Worm (Caenorhabditis elegans) whole organism, late embryonic: ENCODE measurements around the gene chil-16.

Experiments
- F13H6.1 ChIP-seq: sonication (generic microtip); optimal IDR thresholded peaks from 2 replicates; lab custom pipeline; 2016; ENCODE audit warnings: missing genetic modification characterization, missing compliant biosample characterization
- K02D7.2 ChIP-seq: sonication (generic microtip); optimal IDR thresholded peaks from 2 replicates; lab custom pipeline; 2017; ENCODE audit warnings: mild to moderate bottlenecking, missing genetic modification characterization, missing compliant biosample characterization
- K09A11.1 ChIP-seq: sonication (generic microtip); optimal IDR thresholded peaks from 2 replicates; lab custom pipeline; 2017; ENCODE audit warnings: antibody characterized with exemption, mild to moderate bottlenecking, missing genetic modification characterization, missing compliant biosample characterization; ENCODE audit not compliant: insufficient read depth
- T23F11.4 ChIP-seq: fragments of 200-800 bp; sonication (Bioruptor generic); optimal IDR thresholded peaks from 2 replicates; lab custom pipeline; 2018; ENCODE audit warnings: mild to moderate bottlenecking, missing genetic modification characterization, missing compliant biosample characterization
- ama-1 ChIP-seq: fragments of 150-350 bp; optimal IDR thresholded peaks from 2 replicates; lab custom pipeline; 2014
- ceh-14 ChIP-seq: sonication (generic microtip); optimal IDR thresholded peaks from 2 replicates; lab custom pipeline; 2016; ENCODE audit warnings: missing genotype, missing genetic modification characterization, missing compliant biosample characterization
- ceh-2 ChIP-seq: sonication (generic microtip); optimal IDR thresholded peaks from 2 replicates; lab custom pipeline; 2016; ENCODE audit warnings: missing genotype, missing genetic modification characterization, missing compliant biosample characterization
- ceh-22 ChIP-seq: sonication (generic microtip); optimal IDR thresholded peaks from 2 replicates; lab custom pipeline; 2017; ENCODE audit warnings: missing biosample characterization, missing genetic modification characterization
- ceh-24 ChIP-seq: sonication (generic microtip); optimal IDR thresholded peaks from 2 replicates; lab custom pipeline; 2016; ENCODE audit warnings: mild to moderate bottlenecking, missing genetic modification characterization, missing compliant biosample characterization
- ceh-31 ChIP-seq: sonication (generic microtip); optimal IDR thresholded peaks from 2 replicates; lab custom pipeline; 2016; ENCODE audit warnings: missing genetic modification characterization, missing compliant biosample characterization
- ceh-34 ChIP-seq: sonication (generic microtip); optimal IDR thresholded peaks from 2 replicates; lab custom pipeline; 2016; ENCODE audit warnings: mild to moderate bottlenecking, missing genetic modification characterization, missing compliant biosample characterization
- dve-1 ChIP-seq: sonication (generic microtip); optimal IDR thresholded peaks from 2 replicates; lab custom pipeline; 2017; ENCODE audit warnings: antibody characterized with exemption, mild to moderate bottlenecking, missing genetic modification characterization, missing compliant biosample characterization
- elt-2 ChIP-seq: sonication (generic microtip); optimal IDR thresholded peaks from 2 replicates; lab custom pipeline; 2016; ENCODE audit warnings: missing genetic modification reagents, missing genetic modification characterization, missing compliant biosample characterization
- elt-4 ChIP-seq: sonication (generic microtip); optimal IDR thresholded peaks from 2 replicates; lab custom pipeline; 2016; ENCODE audit warnings: missing genetic modification characterization, missing compliant biosample characterization
- eyg-1 ChIP-seq: sonication (generic microtip); optimal IDR thresholded peaks from 2 replicates; lab custom pipeline; 2016; ENCODE audit warnings: missing genotype, missing genetic modification characterization, missing compliant biosample characterization
- fkh-10 ChIP-seq: fragments of 150-350 bp; optimal IDR thresholded peaks from 2 replicates; lab custom pipeline; 2014; ENCODE audit warnings: missing biosample characterization, missing genetic modification reagents, missing genetic modification characterization
- fkh-6 ChIP-seq: sonication (generic microtip); optimal IDR thresholded peaks from 2 replicates; lab custom pipeline; 2016; ENCODE audit warnings: missing genetic modification characterization, missing compliant biosample characterization
- gmeb-2 ChIP-seq: sonication (generic microtip); optimal IDR thresholded peaks from 2 replicates; lab custom pipeline; 2016; ENCODE audit warnings: missing genetic modification characterization, inconsistent platforms, missing compliant biosample characterization
- hlh-13 ChIP-seq: fragments of 200-800 bp; sonication (Bioruptor generic); optimal IDR thresholded peaks from 2 replicates; lab custom pipeline; 2018; ENCODE audit warnings: mild to moderate bottlenecking, missing genetic modification characterization, missing compliant biosample characterization
- hlh-15 ChIP-seq: sonication (generic microtip); optimal IDR thresholded peaks from 2 replicates; lab custom pipeline; 2016; ENCODE audit warnings: missing genetic modification characterization, missing compliant biosample characterization
- hlh-30 ChIP-seq: sonication (generic microtip); optimal IDR thresholded peaks from 2 replicates; lab custom pipeline; 2017; ENCODE audit warnings: antibody characterized with exemption, missing genetic modification characterization, missing compliant biosample characterization; ENCODE audit not compliant: insufficient read depth
- hlh-8 ChIP-seq: sonication (generic microtip); optimal IDR thresholded peaks from 2 replicates; lab custom pipeline; 2016; ENCODE audit warnings: missing genotype, missing genetic modification characterization, missing compliant biosample characterization
- lin-11 ChIP-seq: fragments of 200-800 bp; sonication (Bioruptor generic); optimal IDR thresholded peaks from 2 replicates; lab custom pipeline; 2018; ENCODE audit warnings: mild to moderate bottlenecking, missing genetic modification characterization, missing compliant biosample characterization
- madf-2 ChIP-seq: sonication (generic microtip); optimal IDR thresholded peaks from 2 replicates; lab custom pipeline; 2017; ENCODE audit warnings: missing genetic modification characterization, missing compliant biosample characterization
- nfya-1 ChIP-seq: sonication (generic microtip); optimal IDR thresholded peaks from 2 replicates; lab custom pipeline; 2017; ENCODE audit warnings: missing genetic modification characterization, mild to moderate bottlenecking, missing compliant biosample characterization, antibody characterized with exemption, moderate library complexity
- nhr-11 ChIP-seq: fragments of 150-350 bp; optimal IDR thresholded peaks from 2 replicates; lab custom pipeline; 2014; ENCODE audit warnings: missing biosample characterization, missing genetic modification characterization
- odd-2 ChIP-seq: sonication (generic microtip); optimal IDR thresholded peaks from 2 replicates; lab custom pipeline; 2017; ENCODE audit warnings: antibody characterized with exemption, mild to moderate bottlenecking, missing genetic modification characterization, missing compliant biosample characterization
- pat-9 ChIP-seq: fragments of 200-800 bp; sonication (Bioruptor generic); optimal IDR thresholded peaks from 2 replicates; lab custom pipeline; 2018; ENCODE audit warnings: mild to moderate bottlenecking, missing genetic modification characterization, moderate library complexity, missing compliant biosample characterization
- pha-4 ChIP-seq: fragments of 150-350 bp; optimal IDR thresholded peaks from 2 replicates; lab custom pipeline; 2018; ENCODE audit warnings: missing biosample characterization, missing genetic modification reagents, missing genetic modification characterization
- pros-1 ChIP-seq: fragments of 150-350 bp; optimal IDR thresholded peaks from 2 replicates; lab custom pipeline; 2014; ENCODE audit warnings: missing biosample characterization, missing genetic modification reagents, missing genetic modification characterization
- ref-2 ChIP-seq: sonication (generic microtip); optimal IDR thresholded peaks from 2 replicates; lab custom pipeline; 2016; ENCODE audit warnings: missing genetic modification characterization, missing compliant biosample characterization
- rnt-1 ChIP-seq: sonication (generic microtip); optimal IDR thresholded peaks from 2 replicates; lab custom pipeline; 2016; ENCODE audit warnings: missing genetic modification characterization, missing compliant biosample characterization
- sox-2 ChIP-seq: fragments of 200-800 bp; sonication (Bioruptor generic); IDR thresholded peaks from 2 replicates; pipeline ENCODE4 v1.3.6; 2022; ENCODE audit warnings: missing genetic modification reagents, missing genetic modification characterization, missing compliant biosample characterization
- syd-9 ChIP-seq: sonication (generic microtip); optimal IDR thresholded peaks from 2 replicates; lab custom pipeline; 2016; ENCODE audit warnings: mild to moderate bottlenecking, missing genetic modification characterization, moderate library complexity, missing compliant biosample characterization
- tbx-2 ChIP-seq: sonication (generic microtip); optimal IDR thresholded peaks from 2 replicates; lab custom pipeline; 2016; ENCODE audit warnings: missing genetic modification characterization, missing compliant biosample characterization
- tbx-7 ChIP-seq: sonication (generic microtip); optimal IDR thresholded peaks from 2 replicates; lab custom pipeline; 2016; ENCODE audit warnings: missing genotype, missing genetic modification characterization, missing compliant biosample characterization
- ttx-3 ChIP-seq: sonication (generic microtip); optimal IDR thresholded peaks from 2 replicates; lab custom pipeline; 2016; ENCODE audit warnings: missing genetic modification reagents, missing genetic modification characterization, missing compliant biosample characterization
- unc-3 ChIP-seq, 2 experiments: fragments of 200-800 bp in 1 of 2; sonication (Bioruptor generic) in 1 of 2; sonication (generic microtip) in 1 of 2; conservative IDR thresholded peaks in 1 of 2; optimal IDR thresholded peaks in 1 of 2; 2 replicates each; pipeline versions ENCODE4 v1.3.6 to Lab custom; 2016 to 2022; ENCODE audit warnings: missing compliant biosample characterization in 2 of 2, missing genetic modification characterization in 2 of 2, missing genetic modification reagents in 1 of 2
- unc-42 ChIP-seq: sonication (generic microtip); optimal IDR thresholded peaks from 2 replicates; lab custom pipeline; 2016; ENCODE audit warnings: missing genotype, missing genetic modification characterization, missing compliant biosample characterization
- unc-55 ChIP-seq: sonication (generic microtip); optimal IDR thresholded peaks from 2 replicates; lab custom pipeline; 2017; ENCODE audit warnings: missing biosample characterization, missing genetic modification reagents, missing genetic modification characterization
- unc-86 ChIP-seq: sonication (generic microtip); optimal IDR thresholded peaks from 2 replicates; lab custom pipeline; 2016; ENCODE audit warnings: missing genetic modification characterization, missing compliant biosample characterization
- zip-5 ChIP-seq: sonication (generic microtip); optimal IDR thresholded peaks from 2 replicates; lab custom pipeline; 2016; ENCODE audit warnings: missing genetic modification characterization, missing compliant biosample characterization
- ztf-16 ChIP-seq: sonication (generic microtip); optimal IDR thresholded peaks from 2 replicates; lab custom pipeline; 2017; ENCODE audit warnings: missing genetic modification characterization, missing compliant biosample characterization

Gene chil-16

ce11 chrII:9441838-9442237 lies at the start of gene chil-16:
Gene chil-16 (minus strand): TSS chrII:9441938.
- TF ChIP-seq ceh-14 (tag; lab: Kevin White, UChicago) (no peak), tbx-7 (tag; lab: Kevin White, UChicago) (no peak), hlh-13 (no peak), ceh-34 (tag; lab: Kevin White, UChicago) (no peak), zip-5 (no peak), nhr-11 (tag; lab: Kevin White, UChicago) (no peak), syd-9 (no peak), lin-11 (tag; lab: Kevin White, UChicago) (no peak), K02D7.2 (no peak), hlh-30 (tag; lab: Kevin White, UChicago) (no peak), pat-9 (no peak), fkh-6 (tag; lab: Kevin White, UChicago) (no peak), pros-1 (no peak)

ce11 chrII:9491045-9491444 lies 49.3 kb upstream of the chil-16 start:
- TF ChIP-seq K09A11.1: no peak
- no peak for TF ChIP-seq ztf-16 (tag; lab: Kevin White, UChicago)
- peak; percentile 31 for TF ChIP-seq nfya-1 (tag; lab: Kevin White, UChicago)
- TF ChIP-seq ama-1 (lab: Kevin White, UChicago): no peak
- peak; percentile 36 for TF ChIP-seq ceh-2 (tag; lab: Kevin White, UChicago)
- TF ChIP-seq unc-55 (GFP tag; lab: Kevin White, UChicago): peak; percentile 51
- TF ChIP-seq elt-2 (tag; lab: Kevin White, UChicago): peak; percentile 48
- TF ChIP-seq ceh-22 (tag; lab: Kevin White, UChicago): peak; percentile 29
- TF ChIP-seq odd-2 (tag; lab: Kevin White, UChicago): no peak
- TF ChIP-seq dve-1 (tag; lab: Kevin White, UChicago): no peak
- no peak for TF ChIP-seq ttx-3 (tag; lab: Kevin White, UChicago)
- TF ChIP-seq eyg-1: no peak
- TF ChIP-seq rnt-1: peak; percentile 52
- peak; percentile 60 for TF ChIP-seq ref-2 (tag; lab: Kevin White, UChicago)
- no peak for TF ChIP-seq F13H6.1 (tag; lab: Kevin White, UChicago)
- TF ChIP-seq unc-3 (GFP tag; conservative IDR thresholded peaks at IDR 0.05; lab: Robert Waterston, UW): no peak
- no peak for TF ChIP-seq unc-3 (tag; optimal IDR thresholded peaks at IDR 0.05; lab: Kevin White, UChicago)
- TF ChIP-seq ceh-31 (tag; lab: Kevin White, UChicago): peak; percentile 29
- TF ChIP-seq sox-2 (GFP tag; lab: Robert Waterston, UW): peak; percentile 32; the same call in 1 of the 2 replicates
- no peak for TF ChIP-seq unc-42 (tag; lab: Kevin White, UChicago)
- TF ChIP-seq fkh-10: no peak
- peak; percentile 31 for TF ChIP-seq tbx-2 (tag; lab: Kevin White, UChicago)
- TF ChIP-seq ceh-24: no peak
- no peak for TF ChIP-seq elt-4 (tag; lab: Kevin White, UChicago)
- TF ChIP-seq hlh-8 (tag; lab: Kevin White, UChicago): peak; percentile 31

ce11 chrII:9490589-9490988 lies 48.9 kb upstream of the chil-16 start:
- TF ChIP-seq syd-9 (no peak), nhr-11 (tag; lab: Kevin White, UChicago) (no peak), ref-2 (tag; lab: Kevin White, UChicago) (no peak), T23F11.4 (GFP tag; lab: Kevin White, UChicago) (no peak), ceh-31 (tag; lab: Kevin White, UChicago) (no peak), pha-4 (no peak), hlh-13 (no peak), hlh-15 (no peak), tbx-2 (tag; lab: Kevin White, UChicago) (no peak), unc-86 (no peak), madf-2 (tag; lab: Kevin White, UChicago) (no peak), hlh-8 (tag; lab: Kevin White, UChicago) (no peak), ztf-16 (tag; lab: Kevin White, UChicago) (no peak), ceh-24 (no peak), gmeb-2 (no peak)
